Fruit fly (Drosophila melanogaster): ENCODE results near the gene mldr.

- TF ChIP-seq EcR (GFP tag; optimal IDR thresholded peaks at IDR 0.05), result no peak
- TF ChIP-seq usp (GFP tag; optimal IDR thresholded peaks at IDR 0.05), result no peak
- TF ChIP-seq psq (optimal IDR thresholded peaks at IDR 0.05), result no peak
- TF ChIP-seq CG8478 (optimal IDR thresholded peaks at IDR 0.05), result no peak
- no peak for TF ChIP-seq Dll (optimal IDR thresholded peaks at IDR 0.05)
Observed at dm6 chrX:6304203-6304602, 13.1 kb downstream of the mldr start.

Data from whole organism.